Worm (Caenorhabditis elegans) whole organism, L3 larva: ENCODE data around the gene F38H4.5.

Experiments used
- ama-1 ChIP-seq: fragments of 150-350 bp; optimal IDR thresholded peaks from 2 replicates; lab custom pipeline; 2018
- mdl-1 ChIP-seq: fragments of 150-350 bp; optimal IDR thresholded peaks from 2 replicates; lab custom pipeline; 2014; ENCODE audit warnings: missing biosample characterization, missing genetic modification characterization
- nhr-11 ChIP-seq: fragments of 150-350 bp; optimal IDR thresholded peaks from 2 replicates; lab custom pipeline; 2014; ENCODE audit warnings: missing biosample characterization, missing genetic modification characterization
- nhr-77 ChIP-seq: fragments of 150-350 bp; optimal IDR thresholded peaks from 2 replicates; lab custom pipeline; 2014; ENCODE audit warnings: missing biosample characterization, missing genetic modification characterization
- pha-4 ChIP-seq: fragments of 150-350 bp; optimal IDR thresholded peaks from 2 replicates; lab custom pipeline; 2014; ENCODE audit warnings: missing biosample characterization, missing genetic modification reagents, missing genetic modification characterization
- snpc-4 ChIP-seq: fragments of 150-350 bp; optimal IDR thresholded peaks from 2 replicates; lab custom pipeline; 2014; ENCODE audit warnings: missing biosample characterization, missing genetic modification characterization
- unc-39 ChIP-seq: sonication (generic microtip); optimal IDR thresholded peaks from 4 replicates; lab custom pipeline; 2017; ENCODE audit warnings: missing biosample characterization, missing genetic modification characterization

DNA sequence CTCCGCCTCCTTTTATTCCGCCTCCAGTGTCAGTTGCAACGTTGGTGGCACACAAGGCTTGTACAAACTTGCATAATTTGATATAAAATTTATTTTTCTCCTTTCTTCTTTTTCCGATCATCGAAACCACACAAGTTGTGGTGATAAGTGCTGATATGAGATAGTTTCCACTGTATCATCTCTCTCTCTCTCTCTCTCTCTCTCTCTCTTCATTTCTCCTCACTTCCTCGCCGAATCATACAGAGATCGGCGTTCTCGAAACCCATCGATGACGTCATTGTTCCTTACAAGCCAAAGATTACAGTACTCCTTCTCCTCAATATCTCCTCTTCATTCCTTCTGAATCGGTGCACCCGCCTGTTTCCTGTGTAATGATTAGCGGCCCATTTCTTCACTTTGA lies 47.4 kb downstream of the F38H4.5 start, which contains the start of gene nhr-43:
- TF ChIP-seq mdl-1, result no peak
- TF ChIP-seq ama-1 (lab: Kevin White, UChicago), result no peak
- TF ChIP-seq unc-39 (tag; lab: Kevin White, UChicago), result no peak
- TF ChIP-seq nhr-11, result no peak
- no peak for TF ChIP-seq snpc-4
- no peak for TF ChIP-seq pha-4 (tag; lab: Kevin White, UChicago)
- TF ChIP-seq nhr-77 (tag; lab: Kevin White, UChicago), result no peak
